Fruit fly (Drosophila melanogaster) whole organism, embryonic: ENCODE data around the gene CG40439.
A peak's percentile ranks its signal among the peaks of the same experiment; 100 is the strongest.
"Not testable (repeated sequence)": the region's sequence is repeated elsewhere in the genome, so short reads cannot be mapped to it uniquely, and the experiment has no call there.

ENCODE experiments used
- CG1024 ChIP-seq: fragments of 200-800 bp; sonication (Bioruptor generic); IDR thresholded peaks from 2 replicates; pipeline ENCODE4 v1.3.6; 2022; ENCODE audit warnings: missing biosample characterization, missing genetic modification characterization
- CG11723 ChIP-seq: fragments of 200-800 bp; sonication (Bioruptor generic); optimal IDR thresholded peaks from 2 replicates; lab custom pipeline; 2017; ENCODE audit warnings: missing biosample characterization, mild to moderate bottlenecking, missing genetic modification characterization
- CG1603 ChIP-seq: fragments of 200-800 bp; sonication (Bioruptor generic); optimal IDR thresholded peaks from 2 replicates; lab custom pipeline; 2019; ENCODE audit warnings: missing biosample characterization, mild to moderate bottlenecking, missing genetic modification characterization, moderate library complexity
- CG17802 ChIP-seq: fragments of 200-800 bp; sonication (Bioruptor generic); optimal IDR thresholded peaks from 2 replicates; lab custom pipeline; 2018; ENCODE audit warnings: missing biosample characterization, mild to moderate bottlenecking, missing genetic modification characterization, moderate library complexity
- CG30020 ChIP-seq: fragments of 200-800 bp; optimal IDR thresholded peaks from 2 replicates; lab custom pipeline; 2019; ENCODE audit warnings: missing biosample characterization, mild to moderate bottlenecking, missing genetic modification characterization, moderate library complexity
- CG30403 ChIP-seq: fragments of 200-800 bp; sonication (Bioruptor generic); optimal IDR thresholded peaks from 3 replicates; lab custom pipeline; 2016; ENCODE audit warnings: missing biosample characterization, missing genetic modification characterization
- CG4282 ChIP-seq: fragments of 200-800 bp; sonication (Bioruptor generic); optimal IDR thresholded peaks from 2 replicates; lab custom pipeline; 2016; ENCODE audit warnings: missing biosample characterization, missing genetic modification characterization
- CG6791 ChIP-seq: fragments of 200-800 bp; sonication (Bioruptor generic); IDR thresholded peaks from 3 replicates; pipeline ENCODE4 v1.3.6; 2022; ENCODE audit warnings: missing biosample characterization, missing genetic modification characterization; ENCODE audit not compliant: partially characterized antibody
- CG7357 ChIP-seq: fragments of 200-800 bp; sonication (Bioruptor generic); IDR thresholded peaks from 3 replicates; pipeline ENCODE4 v1.3.6; 2022; ENCODE audit warnings: missing biosample characterization, missing genetic modification characterization
- CG7745 ChIP-seq: fragments of 200-800 bp; sonication (Bioruptor generic); optimal IDR thresholded peaks from 2 replicates; lab custom pipeline; 2018; ENCODE audit warnings: missing biosample characterization, mild to moderate bottlenecking, missing genetic modification characterization, moderate library complexity
- Dip2 ChIP-seq: fragments of 200-800 bp; sonication (Bioruptor generic); IDR thresholded peaks from 2 replicates; pipeline ENCODE4 v1.3.6; 2022; ENCODE audit warnings: missing biosample characterization, missing genetic modification characterization
- Trl ChIP-seq, 3 experiments: fragments of >200 bp in 2 of 3; fragments of 200-800 bp in 1 of 3; sonication (Bioruptor generic) in 1 of 3; optimal IDR thresholded peaks; 2 replicates in 1 of 3; 3 replicates in 2 of 3; lab custom pipeline; 2016 to 2017; ENCODE audit warnings: missing biosample characterization in 1 of 3, missing genetic modification characterization in 1 of 3
- kay ChIP-seq: fragments of 200-800 bp; sonication (Bioruptor generic); optimal IDR thresholded peaks from 2 replicates; lab custom pipeline; 2016; ENCODE audit warnings: missing biosample characterization, missing genetic modification characterization
- mld ChIP-seq: fragments of 200-800 bp; sonication (Bioruptor generic); IDR thresholded peaks from 3 replicates; pipeline ENCODE4 v1.3.6; 2022; ENCODE audit warnings: missing biosample characterization, missing genetic modification characterization; ENCODE audit not compliant: partially characterized antibody
- nerfin-2 ChIP-seq: fragments of 200-800 bp; sonication (Bioruptor generic); IDR thresholded peaks from 2 replicates; pipeline ENCODE4 v1.3.6; 2022; ENCODE audit warnings: missing biosample characterization, missing genetic modification characterization; ENCODE audit not compliant: partially characterized antibody

CG40439 gene

dm6 chr2L:22798269-22798668, at the start of gene CG40439:
TSS of gene CG40439 (minus strand) at chr2L:22798276.
- TF ChIP-seq CG17802 (tag; lab: Kevin White, UChicago) (peak; percentile 37), CG30020 (peak; percentile 83), CG7357 (peak; percentile 73), CG1603 (tag; lab: Kevin White, UChicago) (peak; percentile 50)

DNA sequence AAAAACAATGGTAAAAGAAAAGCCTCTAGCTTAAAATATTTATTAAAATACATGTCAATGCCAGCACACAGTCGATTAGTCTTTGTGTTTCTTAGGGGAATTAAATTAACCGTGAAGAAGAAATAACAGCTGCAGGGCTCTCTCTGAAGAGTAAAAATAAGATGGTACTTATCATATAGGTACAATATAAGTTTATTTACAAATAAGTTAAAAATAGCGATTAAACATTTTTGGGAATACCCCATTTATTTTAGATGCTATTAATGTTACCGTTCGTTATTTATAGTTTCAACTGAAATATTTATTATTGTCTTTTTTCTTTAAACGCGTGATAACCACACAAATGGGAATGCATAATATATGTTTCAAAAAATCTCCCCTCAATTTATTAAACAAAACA, 45.8 kb upstream of the CG40439 start, which contains the start of gene CG17715:
Gene CG17715 (plus strand): TSS at position 301 of the 400 bp plus-strand sequence.
- not testable (repeated sequence) for TF ChIP-seq CG6791 (GFP tag; lab: Robert Waterston, UW); CG4282 (GFP tag; lab: Kevin White, UChicago); CG30403 (GFP tag; lab: Kevin White, UChicago)

- TF ChIP-seq kay (GFP tag; lab: Kevin White, UChicago) (no peak), CG1603 (tag; lab: Kevin White, UChicago) (peak; percentile 84), CG30020 (peak; percentile 87), CG17802 (tag; lab: Kevin White, UChicago) (peak; percentile 63), CG7745 (tag; lab: Kevin White, UChicago) (no peak)
Measured at dm6 chr2L:22758159-22758558, 39.9 kb downstream of the CG40439 start.

- TF ChIP-seq CG1024 (no peak), mld (peak; percentile 49; the same call in 1 of the 3 replicates), nerfin-2 (GFP tag; lab: Robert Waterston, UW) (0 out of 2 replicates have a peak, but pooled peaks have one; percentile 18), CG11723 (peak; percentile 82), Trl (optimal IDR thresholded peaks at IDR 0.05; lab: Kevin White, UChicago) (peak; percentile 28 to 37), Trl (GFP tag; optimal IDR thresholded peaks at IDR 0.05; lab: Kevin White, UChicago) (no peak), Dip2 (GFP tag; lab: Robert Waterston, UW) (no peak)
Measured at dm6 chr2L:22756281-22756680, 41.8 kb downstream of the CG40439 start, which contains the start of gene CG40006. TSS of gene CG40006 (minus strand) at chr2L:22756349.
